Worm (Caenorhabditis elegans) whole organism, L1 larva: ENCODE data around the gene bcas-2.

ENCODE experiments used
- aly-2 ChIP-seq: fragments of 150-350 bp; optimal IDR thresholded peaks from 2 replicates; lab custom pipeline; 2014; ENCODE audit warnings: missing biosample characterization, missing genetic modification characterization
- fkh-4 ChIP-seq: sonication (generic microtip); optimal IDR thresholded peaks from 2 replicates; lab custom pipeline; 2016; ENCODE audit warnings: missing compliant biosample characterization, missing genetic modification characterization, borderline replicate concordance
- nhr-237 ChIP-seq: fragments of 150-350 bp; optimal IDR thresholded peaks from 2 replicates; lab custom pipeline; 2014; ENCODE audit warnings: missing biosample characterization, missing genetic modification characterization
- nhr-76 ChIP-seq: sonication (generic microtip); optimal IDR thresholded peaks from 2 replicates; lab custom pipeline; 2017; ENCODE audit warnings: missing biosample characterization, missing genetic modification characterization
- nhr-90 ChIP-seq: sonication (generic microtip); optimal IDR thresholded peaks from 2 replicates; lab custom pipeline; 2016; ENCODE audit warnings: mild to moderate bottlenecking, missing genetic modification characterization, missing compliant biosample characterization; ENCODE audit not compliant: poor library complexity
- pqm-1 ChIP-seq: sonication (generic microtip); optimal IDR thresholded peaks from 3 replicates; lab custom pipeline; 2017; ENCODE audit warnings: missing biosample characterization, missing genetic modification characterization
- ztf-4 ChIP-seq: fragments of 150-350 bp; optimal IDR thresholded peaks from 2 replicates; lab custom pipeline; 2014; ENCODE audit warnings: missing biosample characterization, missing genetic modification characterization

- TF ChIP-seq aly-2 (tag; lab: Kevin White, UChicago) (no peak), nhr-237 (no peak), nhr-76 (tag; lab: Kevin White, UChicago) (no peak), nhr-90 (tag; lab: Kevin White, UChicago) (no peak), fkh-4 (tag; lab: Kevin White, UChicago) (no peak), ztf-4 (tag; lab: Kevin White, UChicago) (no peak), pqm-1 (no peak)
Observed at ce11 chrIII:6240528-6240927, 5.1 kb downstream of the bcas-2 start, which contains the start of gene T12A2.3.
